Worm (Caenorhabditis elegans): ENCODE data around the gene H34I24.2.

The H34I24.2 gene

ce11 chrIII:2814919-2815554, 26.8 kb upstream of the H34I24.2 start, which contains the start of gene tufm-1 (continued):
- TF ChIP-seq tbx-9 (tag; optimal IDR thresholded peaks at IDR 0.05; ENCODE audit: borderline replicate concordance): no peak
- no peak for TF ChIP-seq ztf-25 (GFP tag; IDR thresholded peaks at IDR 0.05)
- peak in 1 of 3 experiments; percentile 66 for TF ChIP-seq lin-35 (GFP tag; optimal IDR thresholded peaks at IDR 0.05)
- TF ChIP-seq rcor-1 (GFP tag; IDR thresholded peaks at IDR 0.05): no peak
- TF ChIP-seq Y67H2A.10 (GFP tag; conservative IDR thresholded peaks at IDR 0.05): no peak
- TF ChIP-seq snpc-4 (GFP tag; optimal IDR thresholded peaks at IDR 0.05): no peak
- peak in 1 of 4 experiments; percentile 33 for TF ChIP-seq snpc-4 (tag; optimal IDR thresholded peaks at IDR 0.05)
- no peak for TF ChIP-seq F10E7.11 (tag; optimal IDR thresholded peaks at IDR 0.05)
- peak; percentile 53 for TF ChIP-seq F33H1.4 (GFP tag; IDR thresholded peaks at IDR 0.05)
- no peak for TF ChIP-seq hmg-20 (GFP tag; IDR thresholded peaks at IDR 0.05)
- peak; percentile 16 for TF ChIP-seq tbp1 (GFP tag; optimal IDR thresholded peaks at IDR 0.05)
- TF ChIP-seq nfyb-1 (GFP tag; IDR thresholded peaks at IDR 0.05): no peak
- TF ChIP-seq cebp-1 (GFP tag; IDR thresholded peaks at IDR 0.05): no peak
- peak; percentile 11 for TF ChIP-seq cebp-1 (tag; optimal IDR thresholded peaks at IDR 0.05)
- no peak for TF ChIP-seq gei-17 (GFP tag; optimal IDR thresholded peaks at IDR 0.05)
- no peak for TF ChIP-seq F57C9.4 (tag; optimal IDR thresholded peaks at IDR 0.05)
- no peak for TF ChIP-seq bed-2 (GFP tag; IDR thresholded peaks at IDR 0.05)
- peak; percentile 42; the same call in 1 of the 2 replicates for TF ChIP-seq ceh-91 (GFP tag; IDR thresholded peaks at IDR 0.05)
- no peak for TF ChIP-seq hmg-1.2 (GFP tag; IDR thresholded peaks at IDR 0.05)
- TF ChIP-seq lin-40 (tag; optimal IDR thresholded peaks at IDR 0.05): peak; percentile 38
- no peak for TF ChIP-seq B0019.2 (GFP tag; conservative IDR thresholded peaks at IDR 0.05)
- no peak for TF ChIP-seq F49E8.2 (tag; optimal IDR thresholded peaks at IDR 0.05; ENCODE audit: insufficient read depth)
- TF ChIP-seq madf-3 (GFP tag; IDR thresholded peaks at IDR 0.05): no peak
- no peak for TF ChIP-seq aptf-3 (GFP tag; IDR thresholded peaks at IDR 0.05)

- TF ChIP-seq ccch-3 (GFP tag; optimal IDR thresholded peaks at IDR 0.05) (no peak), attf-6 (GFP tag; IDR thresholded peaks at IDR 0.05) (no peak), ceh-79 (tag; optimal IDR thresholded peaks at IDR 0.05) (no peak), hmg-1.2 (GFP tag; IDR thresholded peaks at IDR 0.05) (peak; percentile 94), nhr-179 (tag; optimal IDR thresholded peaks at IDR 0.05) (no peak), mel-28 (tag; optimal IDR thresholded peaks at IDR 0.05; ENCODE audit: borderline replicate concordance) (no peak), atf-7 (tag; optimal IDR thresholded peaks at IDR 0.05) (no peak), snpc-1.1 (tag; optimal IDR thresholded peaks at IDR 0.05; ENCODE audit: insufficient read depth) (no peak), hlh-26 (GFP tag; conservative IDR thresholded peaks at IDR 0.05) (no peak), nfyb-1 (GFP tag; IDR thresholded peaks at IDR 0.05) (peak; percentile 91), him-1 (tag; optimal IDR thresholded peaks at IDR 0.05) (no peak)
Measured at ce11 chrIII:2816205-2816923, 25.5 kb upstream of the H34I24.2 start.

ce11 chrIII:2817847-2818246, 24.0 kb upstream of the H34I24.2 start:
- peak; percentile 31; the same call in 1 of the 2 replicates for TF ChIP-seq nfyb-1 (GFP tag; IDR thresholded peaks at IDR 0.05)
- TF ChIP-seq ceh-27 (GFP tag; optimal IDR thresholded peaks at IDR 0.05): no peak
